Worm (Caenorhabditis elegans) whole organism, midembryonic: ENCODE results near the gene dsl-5.
A peak's percentile ranks its signal among the peaks of the same experiment; 100 is the strongest.

Source experiments
- T22C8.4 ChIP-seq: fragments of 200-800 bp; sonication (Bioruptor generic); IDR thresholded peaks from 2 replicates; pipeline ENCODE4 v1.3.6; 2022; ENCODE audit warnings: missing genetic modification characterization, missing compliant biosample characterization
- cog-1 ChIP-seq: sonication (generic microtip); optimal IDR thresholded peaks from 2 replicates; lab custom pipeline; 2016; ENCODE audit warnings: missing genetic modification characterization, missing compliant biosample characterization
- flt-1 ChIP-seq: fragments of 200-800 bp; sonication (Bioruptor generic); IDR thresholded peaks from 2 replicates; pipeline ENCODE4 v1.3.6; 2022; ENCODE audit warnings: missing genetic modification characterization, missing compliant biosample characterization
- klf-2 ChIP-seq: fragments of 200-800 bp; sonication (Bioruptor generic); conservative IDR thresholded peaks from 2 replicates; pipeline ENCODE4 v1.3.6; 2022; ENCODE audit warnings: missing genetic modification reagents, missing genetic modification characterization, missing compliant biosample characterization
- med-1 ChIP-seq: sonication (generic microtip); optimal IDR thresholded peaks from 2 replicates; lab custom pipeline; 2017; ENCODE audit warnings: missing genetic modification characterization, mild to moderate bottlenecking, missing compliant biosample characterization, antibody characterized with exemption, missing genetic modification reagents; ENCODE audit not compliant: insufficient read depth
- ref-1 ChIP-seq: fragments of 200-800 bp; sonication (Bioruptor generic); conservative IDR thresholded peaks from 2 replicates; pipeline ENCODE4 v1.3.6; 2022; ENCODE audit warnings: missing genetic modification reagents, missing genetic modification characterization, missing compliant biosample characterization
- tab-1 ChIP-seq: fragments of 200-800 bp; sonication (Bioruptor generic); IDR thresholded peaks from 2 replicates; pipeline ENCODE4 v1.3.6; 2022; ENCODE audit warnings: missing genetic modification characterization, missing compliant biosample characterization
- ztf-23 ChIP-seq: fragments of 200-800 bp; sonication (Bioruptor generic); IDR thresholded peaks from 2 replicates; pipeline ENCODE4 v1.3.6; 2022; ENCODE audit warnings: missing genetic modification reagents, missing genetic modification characterization, missing compliant biosample characterization
- ztf-29 ChIP-seq: fragments of 200-800 bp; sonication (Bioruptor generic); IDR thresholded peaks from 2 replicates; pipeline ENCODE4 v1.3.6; 2022; ENCODE audit warnings: missing genetic modification reagents, missing genetic modification characterization, missing compliant biosample characterization

dsl-5 gene

ce11 chrIV:11645354-11645753, 24.5 kb upstream of the dsl-5 start:
- TF ChIP-seq med-1 (GFP tag; lab: Kevin White, UChicago) (no peak), flt-1 (GFP tag; lab: Robert Waterston, UW) (no peak), T22C8.4 (GFP tag; lab: Robert Waterston, UW) (no peak), ztf-23 (GFP tag; lab: Robert Waterston, UW) (no peak), ztf-29 (GFP tag; lab: Robert Waterston, UW) (no peak), tab-1 (no peak), klf-2 (GFP tag; lab: Robert Waterston, UW) (no peak)

DNA sequence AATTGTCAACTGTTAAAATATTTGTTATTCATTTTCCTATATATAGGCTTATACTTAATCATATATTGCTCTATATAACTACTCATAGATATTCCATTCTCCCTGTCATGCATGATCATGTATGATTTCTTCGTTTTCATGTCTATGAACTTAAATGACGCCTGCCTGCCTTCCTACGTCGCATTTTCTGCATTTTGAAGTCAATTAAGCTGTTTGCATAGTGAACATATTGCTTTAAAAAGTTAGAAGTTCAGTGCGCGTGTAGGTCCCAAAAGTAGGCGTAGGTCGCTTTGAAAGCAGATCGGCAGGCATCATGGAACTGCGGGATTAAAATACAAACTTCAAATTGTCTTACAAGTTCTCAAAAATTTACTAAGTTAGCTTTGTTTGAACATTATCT, 23.9 kb upstream of the dsl-5 start:
- no peak for TF ChIP-seq med-1 (GFP tag; lab: Kevin White, UChicago)
- no peak for TF ChIP-seq cog-1 (tag; lab: Kevin White, UChicago)
- no peak for TF ChIP-seq ref-1

DNA sequence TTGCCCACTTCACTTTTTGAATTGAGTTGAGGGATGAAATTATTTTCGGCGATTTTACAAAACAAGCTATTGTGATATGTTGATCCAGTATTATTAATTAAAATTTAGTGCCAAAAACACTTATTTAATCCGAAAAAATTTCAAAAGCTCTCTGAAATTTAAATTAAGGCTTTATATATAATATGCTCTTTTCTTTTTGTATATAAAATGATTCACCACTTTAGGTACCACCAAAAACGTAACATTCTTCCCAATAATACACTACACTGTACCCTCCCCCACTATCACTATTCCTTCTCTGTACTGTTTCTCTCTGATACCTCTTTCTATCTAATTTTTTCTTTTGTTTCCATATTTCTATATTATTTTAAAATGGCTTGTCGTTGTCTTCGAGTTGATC, 23.0 kb upstream of the dsl-5 start, which contains the start of gene prx-2:
prx-2 (plus strand) TSS at position 301 of the 400 bp plus-strand sequence.
- TF ChIP-seq T22C8.4 (GFP tag; lab: Robert Waterston, UW) (no peak), med-1 (GFP tag; lab: Kevin White, UChicago) (no peak), ref-1 (no peak), cog-1 (tag; lab: Kevin White, UChicago) (no peak), klf-2 (GFP tag; lab: Robert Waterston, UW) (no peak)

DNA sequence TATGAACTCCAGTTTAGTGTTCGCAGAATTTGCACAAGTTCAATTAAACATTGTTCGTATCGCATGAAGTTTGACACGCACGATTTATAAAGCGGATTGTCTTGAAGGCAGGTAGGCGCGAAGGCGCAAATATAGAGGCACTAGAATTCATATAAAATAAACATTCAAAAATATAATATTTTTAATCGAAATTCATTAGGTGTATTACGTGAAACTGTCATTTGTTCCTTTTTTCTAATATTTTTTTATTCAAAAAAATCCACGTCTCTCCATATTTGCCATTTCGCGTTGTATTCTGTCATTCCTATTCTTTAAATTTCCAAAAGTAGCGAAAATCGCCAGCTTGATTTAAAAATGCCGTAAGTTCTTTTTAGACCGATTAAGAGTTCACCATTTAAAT, 21.0 kb upstream of the dsl-5 start, which contains the start of gene ZK809.1:
ZK809.1 (plus strand) TSS at position 301 of the 400 bp plus-strand sequence.
- TF ChIP-seq med-1 (GFP tag; lab: Kevin White, UChicago): no peak

DNA sequence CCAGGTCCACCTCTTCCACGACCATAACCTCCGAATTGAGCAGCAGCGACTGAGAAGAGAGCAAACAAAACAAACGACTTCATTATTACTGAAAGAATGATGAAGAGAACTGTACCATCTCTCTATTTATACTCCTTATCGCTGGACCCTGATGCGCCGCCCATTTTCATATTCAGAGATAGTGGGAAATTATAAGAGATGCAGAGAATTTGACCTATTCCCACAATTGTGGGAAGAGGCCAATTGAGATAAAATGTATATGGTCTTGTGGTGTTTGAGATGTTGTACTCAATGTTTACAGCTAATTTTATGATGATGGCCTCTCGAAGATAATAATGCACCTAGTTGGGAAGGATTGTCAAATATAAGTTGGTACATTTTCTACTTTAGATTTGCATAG, 20.1 kb upstream of the dsl-5 start, which contains the start of gene ttr-50:
ttr-50 (minus strand) TSS at position 101 of the 400 bp plus-strand sequence.
- no peak for TF ChIP-seq ztf-29 (GFP tag; lab: Robert Waterston, UW)
- TF ChIP-seq cog-1 (tag; lab: Kevin White, UChicago): no peak
- no peak for TF ChIP-seq tab-1
- no peak for TF ChIP-seq med-1 (GFP tag; lab: Kevin White, UChicago)
- no peak for TF ChIP-seq klf-2 (GFP tag; lab: Robert Waterston, UW)

ce11 chrIV:11638016-11638415, 17.2 kb upstream of the dsl-5 start, which contains the start of gene rbm-17:
Gene rbm-17, plus strand, starts transcription at chrIV:11638316.
- TF ChIP-seq klf-2 (GFP tag; lab: Robert Waterston, UW) (no peak), flt-1 (GFP tag; lab: Robert Waterston, UW) (no peak), ztf-23 (GFP tag; lab: Robert Waterston, UW) (no peak)

DNA sequence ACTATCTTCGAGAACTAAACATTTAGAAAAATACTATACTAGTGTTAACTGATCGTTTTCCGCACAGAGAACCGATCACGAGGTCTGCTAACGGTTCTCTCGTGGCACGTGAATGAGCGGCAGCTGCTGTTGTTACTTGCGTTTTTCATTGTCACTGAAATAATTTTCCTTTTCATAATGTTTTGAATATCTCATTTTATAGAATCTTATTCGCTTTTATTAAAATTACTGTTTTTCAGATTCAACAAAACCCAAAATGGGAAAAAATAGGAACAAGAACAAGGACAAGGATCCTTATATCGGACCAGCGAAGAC, 15.6 kb upstream of the dsl-5 start, which contains the start of gene F58B3.6:
F58B3.6 (plus strand) TSS at position 240 of the 315 bp plus-strand sequence.
- TF ChIP-seq tab-1 (no peak), ztf-23 (GFP tag; lab: Robert Waterston, UW) (no peak), ref-1 (no peak), klf-2 (GFP tag; lab: Robert Waterston, UW) (no peak), ztf-29 (GFP tag; lab: Robert Waterston, UW) (no peak), cog-1 (tag; lab: Kevin White, UChicago) (no peak), med-1 (GFP tag; lab: Kevin White, UChicago) (no peak), T22C8.4 (GFP tag; lab: Robert Waterston, UW) (no peak), flt-1 (GFP tag; lab: Robert Waterston, UW) (no peak)

DNA sequence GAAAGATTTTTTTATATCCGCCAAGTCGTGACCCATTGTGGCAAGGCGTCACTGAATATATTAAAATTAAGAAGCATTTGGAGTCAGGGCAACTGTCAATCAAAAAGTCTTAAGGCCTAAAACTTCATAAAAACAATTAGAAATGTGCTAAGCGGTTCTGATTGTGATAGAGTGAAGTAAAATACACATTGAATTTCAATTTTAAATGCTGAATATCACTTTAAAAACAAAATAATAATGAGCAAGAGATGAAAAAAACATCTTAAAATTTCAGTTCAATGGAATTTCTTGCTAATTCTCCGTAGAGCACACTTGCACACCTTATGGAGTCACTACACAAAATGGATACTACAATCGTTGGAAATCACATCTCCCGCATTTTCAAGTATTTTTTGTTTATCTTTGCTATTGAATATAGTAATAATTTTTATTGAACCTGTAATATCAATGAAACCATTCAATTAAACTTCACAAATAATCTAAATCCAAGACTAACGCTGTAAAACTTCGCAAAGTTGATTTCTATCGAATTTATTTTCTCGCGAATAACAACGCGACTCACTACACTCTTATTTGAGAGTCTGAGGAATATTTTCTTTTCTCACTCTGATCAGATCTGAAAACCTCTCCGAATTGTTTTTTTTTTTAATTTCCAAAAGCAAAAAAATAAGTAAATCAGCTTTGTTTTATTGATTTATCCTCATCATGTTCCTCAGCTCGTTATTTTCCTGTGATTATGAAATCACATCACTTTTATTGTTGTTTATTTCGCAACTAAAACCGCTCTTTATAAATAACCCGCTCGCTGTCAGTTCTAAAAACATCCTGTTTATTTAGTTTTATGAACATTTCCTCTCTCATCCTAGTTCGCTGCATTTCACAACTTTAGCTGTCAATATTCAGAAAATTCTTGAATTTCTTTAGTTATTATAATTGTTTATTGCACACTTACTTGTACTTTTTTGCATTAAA, 14.9 kb upstream of the dsl-5 start, which contains the start of gene mars-1:
mars-1 (minus strand) TSS at position 51 of the 972 bp plus-strand sequence.
- TF ChIP-seq flt-1 (GFP tag; lab: Robert Waterston, UW): peak; percentile 81
- no peak for TF ChIP-seq klf-2 (GFP tag; lab: Robert Waterston, UW)
- no peak for TF ChIP-seq cog-1 (tag; lab: Kevin White, UChicago)
- peak; percentile 52; the same call in 1 of the 2 replicates for TF ChIP-seq ztf-23 (GFP tag; lab: Robert Waterston, UW)
- TF ChIP-seq tab-1: no peak

DNA sequence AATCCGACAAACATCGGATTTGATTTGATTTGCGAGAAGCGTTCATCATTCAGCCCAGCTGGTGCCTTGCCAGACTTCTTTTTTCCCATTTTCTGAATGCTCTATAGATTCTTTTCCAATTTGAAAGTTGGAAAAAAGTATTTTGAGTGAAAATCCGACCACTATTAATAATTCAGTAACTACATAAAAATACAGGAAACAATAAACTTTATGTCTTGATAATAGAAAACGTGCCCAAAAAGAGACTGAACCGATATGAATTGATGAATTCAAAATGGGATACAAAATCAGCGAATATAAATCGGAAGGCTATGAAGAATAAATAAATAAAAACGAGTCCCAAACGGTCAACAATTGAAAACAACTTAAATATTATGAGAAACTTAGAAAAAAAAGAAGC, 10.9 kb upstream of the dsl-5 start, which contains the start of gene F58B3.4:
F58B3.4 (minus strand) TSS at position 101 of the 400 bp plus-strand sequence.
- TF ChIP-seq flt-1 (GFP tag; lab: Robert Waterston, UW) (no peak), klf-2 (GFP tag; lab: Robert Waterston, UW) (no peak), med-1 (GFP tag; lab: Kevin White, UChicago) (no peak), cog-1 (tag; lab: Kevin White, UChicago) (no peak), ref-1 (no peak), ztf-23 (GFP tag; lab: Robert Waterston, UW) (no peak), tab-1 (no peak), ztf-29 (GFP tag; lab: Robert Waterston, UW) (no peak), T22C8.4 (GFP tag; lab: Robert Waterston, UW) (no peak)

- TF ChIP-seq cog-1 (tag; lab: Kevin White, UChicago): no peak
- no peak for TF ChIP-seq ztf-23 (GFP tag; lab: Robert Waterston, UW)
- no peak for TF ChIP-seq klf-2 (GFP tag; lab: Robert Waterston, UW)
- no peak for TF ChIP-seq ref-1
- no peak for TF ChIP-seq flt-1 (GFP tag; lab: Robert Waterston, UW)
- TF ChIP-seq T22C8.4 (GFP tag; lab: Robert Waterston, UW): no peak
- TF ChIP-seq tab-1: no peak
- TF ChIP-seq med-1 (GFP tag; lab: Kevin White, UChicago): no peak
- TF ChIP-seq ztf-29 (GFP tag; lab: Robert Waterston, UW): no peak
These were observed 7.0 kb upstream of the dsl-5 start, which contains the start of gene lys-6 for ce11 chrIV:11627847-11628246. Gene lys-6, minus strand, starts transcription at chrIV:11627947.
